Worm (Caenorhabditis elegans) whole organism, mixed stage, embryonic: ENCODE measurements around the gene F47B10.5.

ENCODE experiments used
- ceh-83 ChIP-seq: fragments of 200-800 bp; sonication (Bioruptor generic); optimal IDR thresholded peaks from 2 replicates; lab custom pipeline; 2018; ENCODE audit warnings: mild to moderate bottlenecking, missing genetic modification characterization, missing compliant biosample characterization
- pha-4 ChIP-seq: fragments of 150-350 bp; optimal IDR thresholded peaks from 2 replicates; lab custom pipeline; 2018; ENCODE audit warnings: missing biosample characterization, missing genetic modification reagents, missing genetic modification characterization
- ztf-11 ChIP-seq: fragments of 150-350 bp; optimal IDR thresholded peaks from 2 replicates; lab custom pipeline; 2014; ENCODE audit warnings: missing biosample characterization, missing genetic modification characterization

DNA sequence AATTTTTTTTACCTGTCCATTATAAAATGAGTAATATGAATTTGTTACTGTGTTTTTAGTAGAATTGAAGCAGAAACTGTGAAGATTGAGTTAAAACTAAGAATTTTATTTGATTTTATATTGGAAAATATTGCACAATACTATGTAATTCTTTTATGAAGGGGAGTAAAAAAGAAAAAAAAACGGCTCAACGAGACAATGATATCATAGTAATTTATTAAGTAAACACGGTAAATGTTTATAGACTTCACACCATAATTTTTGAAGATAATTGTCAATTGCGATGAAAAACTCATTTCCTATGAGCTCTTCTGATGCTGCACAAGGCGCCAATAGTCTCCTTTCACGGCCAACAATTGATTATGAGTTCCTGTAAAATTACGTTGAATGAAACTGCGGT is 31.1 kb downstream of the F47B10.5 start, which contains the start of gene pgp-5:
- TF ChIP-seq ztf-11 (tag; lab: Kevin White, UChicago), result no peak
- no peak for TF ChIP-seq ceh-83 (GFP tag; lab: Kevin White, UChicago)
- no peak for TF ChIP-seq pha-4 (tag; lab: Kevin White, UChicago)
